Worm (Caenorhabditis elegans) whole organism, L3 larva: ENCODE results near the gene skpo-2.

Experiments used
- R02D3.7 ChIP-seq: fragments of 150-350 bp; optimal IDR thresholded peaks from 2 replicates; lab custom pipeline; 2014; ENCODE audit warnings: missing biosample characterization, missing genetic modification characterization
- ZK546.5 ChIP-seq: sonication (generic microtip); optimal IDR thresholded peaks from 2 replicates; lab custom pipeline; 2017; ENCODE audit warnings: missing biosample characterization, missing genetic modification characterization
- aly-2 ChIP-seq: fragments of 150-350 bp; optimal IDR thresholded peaks from 2 replicates; lab custom pipeline; 2014; ENCODE audit warnings: missing biosample characterization, missing genetic modification characterization
- ama-1 ChIP-seq: fragments of 150-350 bp; optimal IDR thresholded peaks from 2 replicates; lab custom pipeline; 2018
- ceh-28 ChIP-seq: fragments of 150-350 bp; optimal IDR thresholded peaks from 2 replicates; lab custom pipeline; 2014; ENCODE audit warnings: missing biosample characterization, missing genetic modification reagents, missing genetic modification characterization
- ceh-82 ChIP-seq: fragments of 150-350 bp; optimal IDR thresholded peaks from 2 replicates; lab custom pipeline; 2014; ENCODE audit warnings: missing biosample characterization, missing genetic modification characterization
- ceh-9 ChIP-seq: sonication (generic microtip); optimal IDR thresholded peaks from 2 replicates; lab custom pipeline; 2018; ENCODE audit warnings: missing biosample characterization, missing genetic modification characterization
- egl-5 ChIP-seq: fragments of 150-350 bp; optimal IDR thresholded peaks from 2 replicates; lab custom pipeline; 2017; ENCODE audit warnings: missing biosample characterization, missing genetic modification reagents, missing genetic modification characterization, inconsistent platforms
- elt-1 ChIP-seq: fragments of 150-350 bp; optimal IDR thresholded peaks from 2 replicates; lab custom pipeline; 2014; ENCODE audit warnings: missing biosample characterization, missing genetic modification characterization
- elt-2 ChIP-seq: sonication (generic microtip); optimal IDR thresholded peaks from 2 replicates; lab custom pipeline; 2016; ENCODE audit warnings: missing genetic modification reagents, mild to moderate bottlenecking, missing genetic modification characterization, missing compliant biosample characterization
- elt-3 ChIP-seq, 3 experiments: fragments of 150-350 bp in 1 of 3; sonication (generic microtip) in 2 of 3; optimal IDR thresholded peaks; 2 replicates in 2 of 3; 4 replicates in 1 of 3; lab custom pipeline; 2014 to 2017; ENCODE audit warnings: missing biosample characterization in 3 of 3, missing genetic modification characterization in 3 of 3
- fkh-10 ChIP-seq: sonication (generic microtip); optimal IDR thresholded peaks from 2 replicates; lab custom pipeline; 2017; ENCODE audit warnings: missing biosample characterization, missing genetic modification reagents, missing genetic modification characterization
- fkh-2 ChIP-seq: fragments of 150-350 bp; optimal IDR thresholded peaks from 2 replicates; lab custom pipeline; 2014; ENCODE audit warnings: missing biosample characterization, missing genetic modification reagents, missing genetic modification characterization
- fos-1 ChIP-seq: fragments of 150-350 bp; optimal IDR thresholded peaks from 2 replicates; lab custom pipeline; 2014; ENCODE audit warnings: missing biosample characterization, missing genetic modification characterization
- hmg-11 ChIP-seq: sonication (generic microtip); optimal IDR thresholded peaks from 2 replicates; lab custom pipeline; 2016; ENCODE audit warnings: missing genetic modification characterization, missing compliant biosample characterization
- jun-1 ChIP-seq: fragments of 150-350 bp; optimal IDR thresholded peaks from 2 replicates; lab custom pipeline; 2014; ENCODE audit warnings: missing biosample characterization, missing genetic modification reagents, missing genetic modification characterization
- lin-15B ChIP-seq: fragments of 150-350 bp; optimal IDR thresholded peaks from 2 replicates; lab custom pipeline; 2014; ENCODE audit warnings: missing biosample characterization, missing genetic modification characterization
- lin-39 ChIP-seq: fragments of 150-350 bp; optimal IDR thresholded peaks from 2 replicates; lab custom pipeline; 2018; ENCODE audit warnings: missing biosample characterization, missing genetic modification reagents, missing genetic modification characterization
- mdl-1 ChIP-seq: fragments of 150-350 bp; optimal IDR thresholded peaks from 2 replicates; lab custom pipeline; 2014; ENCODE audit warnings: missing biosample characterization, missing genetic modification characterization
- mml-1 ChIP-seq: fragments of 150-350 bp; sonication (generic microtip); optimal IDR thresholded peaks from 3 replicates; lab custom pipeline; 2014; ENCODE audit warnings: missing biosample characterization, missing genetic modification characterization
- nfya-1 ChIP-seq: sonication (generic microtip); optimal IDR thresholded peaks from 2 replicates; lab custom pipeline; 2017; ENCODE audit warnings: missing genetic modification characterization, mild to moderate bottlenecking, missing compliant biosample characterization, antibody characterized with exemption, moderate library complexity; ENCODE audit not compliant: insufficient read depth
- nhr-11 ChIP-seq: fragments of 150-350 bp; optimal IDR thresholded peaks from 2 replicates; lab custom pipeline; 2014; ENCODE audit warnings: missing biosample characterization, missing genetic modification characterization
- nhr-12 ChIP-seq: fragments of 150-350 bp; optimal IDR thresholded peaks from 2 replicates; lab custom pipeline; 2014; ENCODE audit warnings: missing biosample characterization, missing genetic modification characterization
- nhr-23 ChIP-seq: fragments of 150-350 bp; optimal IDR thresholded peaks from 2 replicates; lab custom pipeline; 2014; ENCODE audit warnings: missing biosample characterization, missing genetic modification reagents, missing genetic modification characterization
- nhr-237 ChIP-seq: fragments of 150-350 bp; optimal IDR thresholded peaks from 2 replicates; lab custom pipeline; 2014; ENCODE audit warnings: missing biosample characterization, missing genetic modification characterization
- nhr-25 ChIP-seq: sonication (generic microtip); optimal IDR thresholded peaks from 2 replicates; lab custom pipeline; 2017; ENCODE audit warnings: missing biosample characterization, missing genetic modification characterization
- nhr-28 ChIP-seq: fragments of 150-350 bp; optimal IDR thresholded peaks from 2 replicates; lab custom pipeline; 2014; ENCODE audit warnings: missing biosample characterization, missing genetic modification characterization
- nhr-43 ChIP-seq: sonication (generic microtip); optimal IDR thresholded peaks from 2 replicates; lab custom pipeline; 2016; ENCODE audit warnings: mild to moderate bottlenecking, missing genetic modification characterization, missing compliant biosample characterization; ENCODE audit not compliant: poor library complexity, severe bottlenecking
- nhr-77 ChIP-seq: fragments of 150-350 bp; optimal IDR thresholded peaks from 2 replicates; lab custom pipeline; 2014; ENCODE audit warnings: missing biosample characterization, missing genetic modification characterization
- pha-4 ChIP-seq: fragments of 150-350 bp; optimal IDR thresholded peaks from 2 replicates; lab custom pipeline; 2014; ENCODE audit warnings: missing biosample characterization, missing genetic modification reagents, missing genetic modification characterization
- sea-2 ChIP-seq: fragments of 150-350 bp; sonication (generic microtip); optimal IDR thresholded peaks from 4 replicates; lab custom pipeline; 2014; ENCODE audit warnings: missing biosample characterization, missing genetic modification reagents, missing genetic modification characterization
- skn-1 ChIP-seq: fragments of 150-350 bp; optimal IDR thresholded peaks from 2 replicates; lab custom pipeline; 2014; ENCODE audit warnings: missing biosample characterization, missing genetic modification characterization
- snpc-4 ChIP-seq: fragments of 150-350 bp; optimal IDR thresholded peaks from 2 replicates; lab custom pipeline; 2014; ENCODE audit warnings: missing biosample characterization, missing genetic modification characterization
- tbx-2 ChIP-seq: sonication (generic microtip); optimal IDR thresholded peaks from 2 replicates; lab custom pipeline; 2016; ENCODE audit warnings: mild to moderate bottlenecking, missing genetic modification characterization, missing compliant biosample characterization
- unc-39 ChIP-seq: sonication (generic microtip); optimal IDR thresholded peaks from 4 replicates; lab custom pipeline; 2017; ENCODE audit warnings: missing biosample characterization, missing genetic modification characterization
- unc-62 ChIP-seq: fragments of 150-350 bp; sonication (generic microtip); optimal IDR thresholded peaks from 4 replicates; lab custom pipeline; 2014; ENCODE audit warnings: missing biosample characterization, missing genetic modification reagents, missing genetic modification characterization
- ztf-11 ChIP-seq: fragments of 150-350 bp; optimal IDR thresholded peaks from 2 replicates; lab custom pipeline; 2014; ENCODE audit warnings: missing biosample characterization, missing genetic modification characterization
- ztf-4 ChIP-seq: fragments of 150-350 bp; optimal IDR thresholded peaks from 2 replicates; lab custom pipeline; 2014; ENCODE audit warnings: missing biosample characterization, missing genetic modification characterization

skpo-2 gene

DNA sequence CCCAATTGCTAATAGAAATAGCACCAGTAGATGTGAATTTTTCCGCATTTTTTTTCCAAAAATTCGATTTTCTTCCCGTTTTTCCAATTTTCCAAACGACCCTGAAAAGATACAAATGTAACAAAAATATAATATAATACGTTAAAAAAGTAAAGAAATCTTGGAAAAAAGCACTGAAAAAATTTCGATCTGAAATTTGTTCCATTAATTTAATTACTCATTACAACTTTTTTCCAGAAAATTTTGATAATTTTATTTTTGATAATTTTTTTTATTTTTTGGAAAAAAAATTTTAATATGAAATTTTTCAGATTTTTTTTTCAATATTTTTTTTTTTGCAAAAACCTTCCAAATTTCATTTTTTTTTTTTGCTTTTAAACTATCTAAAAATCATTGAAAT, at the start of gene skpo-2:
Gene skpo-2 (minus strand): TSS at position 101 of the 400 bp plus-strand sequence.
- TF ChIP-seq sea-2 (no peak), egl-5 (no peak)

ce11 chrII:3482231-3482630, 45.9 kb upstream of the skpo-2 start, which contains the start of gene smu-2:
TSS of gene smu-2 (plus strand) at chrII:3482408.
- TF ChIP-seq tbx-2 (tag; lab: Kevin White, UChicago): no peak
- no peak for TF ChIP-seq ceh-82 (tag; lab: Kevin White, UChicago)
- no peak for TF ChIP-seq elt-1
- no peak for TF ChIP-seq nhr-12 (tag; lab: Kevin White, UChicago)
- no peak for TF ChIP-seq pha-4
- no peak for TF ChIP-seq ztf-11
- TF ChIP-seq lin-39 (tag; lab: Kevin White, UChicago): peak; percentile 59
- TF ChIP-seq jun-1: no peak
- no peak for TF ChIP-seq nhr-11 (tag; lab: Kevin White, UChicago)
- no peak for TF ChIP-seq aly-2
- TF ChIP-seq unc-39 (tag; lab: Kevin White, UChicago): no peak
- TF ChIP-seq fkh-2 (tag; lab: Kevin White, UChicago): no peak
- no peak for TF ChIP-seq nhr-77 (tag; lab: Kevin White, UChicago)
- TF ChIP-seq nhr-25: peak; percentile 20
- peak; percentile 55 for TF ChIP-seq nfya-1 (tag; lab: Kevin White, UChicago)
- no peak for TF ChIP-seq ceh-28 (tag; lab: Kevin White, UChicago)
- TF ChIP-seq elt-3 (tag; optimal IDR thresholded peaks at IDR 0.05; lab: Kevin White, UChicago): no peak
- TF ChIP-seq hmg-11: no peak
- no peak for TF ChIP-seq nhr-43 (tag; lab: Kevin White, UChicago)
- TF ChIP-seq nhr-23 (tag; lab: Kevin White, UChicago): peak; percentile 17
- peak; percentile 91 for TF ChIP-seq lin-15B (tag; lab: Kevin White, UChicago)
- TF ChIP-seq mml-1 (tag; lab: Kevin White, UChicago): no peak
- TF ChIP-seq snpc-4 (tag; lab: Kevin White, UChicago): peak; percentile 55
- TF ChIP-seq ZK546.5 (tag; lab: Kevin White, UChicago): no peak
- TF ChIP-seq nhr-28 (tag; lab: Kevin White, UChicago): no peak
- no peak for TF ChIP-seq skn-1 (tag; lab: Kevin White, UChicago)
- no peak for TF ChIP-seq ceh-9 (tag; lab: Kevin White, UChicago)
- TF ChIP-seq nhr-237: no peak
- TF ChIP-seq elt-2 (tag; lab: Kevin White, UChicago): peak; percentile 11
- TF ChIP-seq sea-2: no peak
- TF ChIP-seq ztf-4 (tag; lab: Kevin White, UChicago): no peak
- TF ChIP-seq fkh-10 (GFP tag; lab: Kevin White, UChicago): peak; percentile 17
- peak; percentile 1 for TF ChIP-seq R02D3.7 (tag; lab: Kevin White, UChicago)
- no peak for TF ChIP-seq mdl-1 (tag; lab: Kevin White, UChicago)
- peak; percentile 69 for TF ChIP-seq egl-5

DNA sequence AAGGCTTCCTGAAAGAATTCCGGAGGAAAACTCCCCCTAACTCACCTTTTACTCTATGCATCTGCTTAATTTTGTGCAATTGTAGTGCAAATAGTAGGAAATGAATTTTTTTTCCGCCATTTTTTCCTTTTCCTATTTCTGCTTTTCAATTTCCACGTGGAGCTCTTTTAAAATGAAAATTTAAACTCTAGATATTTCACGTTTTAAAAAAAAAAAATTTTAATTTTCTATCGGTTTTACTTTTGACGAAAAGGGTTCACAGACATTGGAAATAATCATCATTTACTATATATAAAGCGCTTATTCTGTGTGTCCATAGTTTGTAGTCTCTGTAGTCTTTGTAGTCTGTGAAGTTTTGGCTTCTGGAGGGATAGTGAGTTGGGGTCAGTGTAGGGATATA, 45.3 kb upstream of the skpo-2 start, which contains the start of gene Y49F6B.8:
Gene Y49F6B.8 (minus strand): TSS at position 101 of the 400 bp plus-strand sequence.
- TF ChIP-seq mdl-1 (tag; lab: Kevin White, UChicago): no peak
- TF ChIP-seq ceh-82 (tag; lab: Kevin White, UChicago): no peak
- TF ChIP-seq fos-1 (tag; lab: Kevin White, UChicago): no peak
- no peak for TF ChIP-seq ama-1 (lab: Kevin White, UChicago)
- TF ChIP-seq elt-3 (tag; optimal IDR thresholded peaks at IDR 0.05; lab: Kevin White, UChicago): no peak

DNA sequence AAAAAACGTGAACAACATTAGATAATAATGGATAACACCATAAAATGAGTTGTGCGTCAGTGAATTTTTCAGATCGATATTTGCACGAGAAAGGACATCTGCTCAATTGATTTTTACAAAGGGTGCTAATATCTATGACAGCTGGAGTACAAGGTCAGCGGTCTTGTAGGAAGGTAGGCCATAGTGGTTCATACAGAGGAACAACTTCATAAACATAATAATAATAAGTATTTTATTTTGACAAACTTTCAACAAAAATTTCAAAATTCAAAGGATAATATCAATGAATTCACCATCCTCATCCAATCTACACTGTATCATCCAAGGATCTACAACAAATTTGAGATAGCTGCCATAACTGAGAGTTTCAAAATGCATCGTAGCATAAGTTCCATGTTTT, 40.9 kb upstream of the skpo-2 start, which contains the start of gene fbxb-104:
Gene fbxb-104 (minus strand): TSS at position 101 of the 400 bp plus-strand sequence.
- no peak for TF ChIP-seq nhr-28 (tag; lab: Kevin White, UChicago)
- TF ChIP-seq nhr-12 (tag; lab: Kevin White, UChicago): no peak
- TF ChIP-seq hmg-11: no peak
- no peak for TF ChIP-seq ama-1 (lab: Kevin White, UChicago)
- no peak for TF ChIP-seq unc-62 (GFP tag; lab: Kevin White, UChicago)
